Worm (Caenorhabditis elegans): ENCODE results near the gene srh-266.

DNA sequence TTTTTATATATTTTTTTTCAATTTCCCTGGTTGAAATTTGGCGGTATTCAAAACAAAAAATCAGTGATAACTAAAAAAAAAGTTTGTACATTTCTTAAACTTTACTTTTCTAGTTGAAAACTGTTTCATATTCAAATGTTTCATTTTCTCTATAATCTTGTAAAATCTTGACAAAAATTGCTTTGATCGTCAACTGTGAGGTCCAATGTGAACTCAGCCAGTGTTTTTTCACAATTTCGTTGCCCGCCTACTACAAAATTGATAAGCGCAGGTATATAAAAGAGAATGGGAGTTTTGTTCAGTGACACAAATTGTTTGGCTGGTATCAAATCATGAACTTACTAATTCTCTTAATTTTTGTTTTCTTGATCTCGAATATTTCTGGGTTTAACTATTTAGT, 17.7 kb upstream of the srh-266 start, which contains the start of gene ugt-42:
- TF ChIP-seq alr-1 (tag; optimal IDR thresholded peaks at IDR 0.05): no peak
- no peak for TF ChIP-seq snpc-4 (tag; optimal IDR thresholded peaks at IDR 0.05)
- TF ChIP-seq mab-5 (tag; optimal IDR thresholded peaks at IDR 0.05): no peak
- no peak for TF ChIP-seq gmeb-1 (tag; optimal IDR thresholded peaks at IDR 0.05)
- TF ChIP-seq mdl-1 (tag; optimal IDR thresholded peaks at IDR 0.05): no peak
- no peak for TF ChIP-seq skn-1 (tag; optimal IDR thresholded peaks at IDR 0.05)
- TF ChIP-seq Y55F3AM.14 (GFP tag; optimal IDR thresholded peaks at IDR 0.05): no peak
- no peak for TF ChIP-seq unc-62 (GFP tag; optimal IDR thresholded peaks at IDR 0.05)

All from whole organism, L2 larva.